Worm (Caenorhabditis elegans) whole organism, L3 larva: Measurements from ENCODE around the gene ugt-29.
A peak's percentile ranks its signal among the peaks of the same experiment; 100 is the strongest.

Experiments used
- R02D3.7 ChIP-seq: fragments of 150-350 bp; optimal IDR thresholded peaks from 2 replicates; lab custom pipeline; 2014; ENCODE audit warnings: missing biosample characterization, missing genetic modification characterization
- ceh-16 ChIP-seq: sonication (generic microtip); optimal IDR thresholded peaks from 2 replicates; lab custom pipeline; 2017; ENCODE audit warnings: missing biosample characterization, missing genetic modification characterization
- ceh-28 ChIP-seq: fragments of 150-350 bp; optimal IDR thresholded peaks from 2 replicates; lab custom pipeline; 2014; ENCODE audit warnings: missing biosample characterization, missing genetic modification reagents, missing genetic modification characterization
- ceh-82 ChIP-seq: fragments of 150-350 bp; optimal IDR thresholded peaks from 2 replicates; lab custom pipeline; 2014; ENCODE audit warnings: missing biosample characterization, missing genetic modification characterization
- daf-12 ChIP-seq: fragments of 150-350 bp; optimal IDR thresholded peaks from 2 replicates; lab custom pipeline; 2014; ENCODE audit warnings: missing biosample characterization, missing genetic modification reagents, missing genetic modification characterization
- egl-27 ChIP-seq: sonication (generic microtip); optimal IDR thresholded peaks from 4 replicates; lab custom pipeline; 2017; ENCODE audit warnings: missing biosample characterization, missing genetic modification reagents, missing genetic modification characterization
- elt-2 ChIP-seq: sonication (generic microtip); optimal IDR thresholded peaks from 2 replicates; lab custom pipeline; 2016; ENCODE audit warnings: missing genetic modification reagents, mild to moderate bottlenecking, missing genetic modification characterization, missing compliant biosample characterization
- elt-3 ChIP-seq, 3 experiments: fragments of 150-350 bp in 1 of 3; sonication (generic microtip) in 2 of 3; optimal IDR thresholded peaks; 2 replicates in 2 of 3; 4 replicates in 1 of 3; lab custom pipeline; 2014 to 2017; ENCODE audit warnings: missing biosample characterization in 3 of 3, missing genetic modification characterization in 3 of 3
- eor-1 ChIP-seq, 2 experiments: fragments of 150-350 bp; optimal IDR thresholded peaks; 2 replicates each; lab custom pipeline; 2014 to 2018; ENCODE audit warnings: missing biosample characterization in 2 of 2, missing genetic modification characterization in 2 of 2
- fkh-10 ChIP-seq: sonication (generic microtip); optimal IDR thresholded peaks from 2 replicates; lab custom pipeline; 2017; ENCODE audit warnings: missing biosample characterization, missing genetic modification reagents, missing genetic modification characterization
- fkh-2 ChIP-seq: fragments of 150-350 bp; optimal IDR thresholded peaks from 2 replicates; lab custom pipeline; 2014; ENCODE audit warnings: missing biosample characterization, missing genetic modification reagents, missing genetic modification characterization
- fos-1 ChIP-seq: fragments of 150-350 bp; optimal IDR thresholded peaks from 2 replicates; lab custom pipeline; 2014; ENCODE audit warnings: missing biosample characterization, missing genetic modification characterization
- hmg-11 ChIP-seq: sonication (generic microtip); optimal IDR thresholded peaks from 2 replicates; lab custom pipeline; 2016; ENCODE audit warnings: missing genetic modification characterization, missing compliant biosample characterization
- jun-1 ChIP-seq: fragments of 150-350 bp; optimal IDR thresholded peaks from 2 replicates; lab custom pipeline; 2014; ENCODE audit warnings: missing biosample characterization, missing genetic modification reagents, missing genetic modification characterization
- lin-15B ChIP-seq: fragments of 150-350 bp; optimal IDR thresholded peaks from 2 replicates; lab custom pipeline; 2014; ENCODE audit warnings: missing biosample characterization, missing genetic modification characterization
- lin-39 ChIP-seq: fragments of 150-350 bp; optimal IDR thresholded peaks from 2 replicates; lab custom pipeline; 2018; ENCODE audit warnings: missing biosample characterization, missing genetic modification reagents, missing genetic modification characterization
- lsy-12 ChIP-seq: sonication (generic microtip); optimal IDR thresholded peaks from 2 replicates; lab custom pipeline; 2016; ENCODE audit warnings: mild to moderate bottlenecking, missing genetic modification characterization, missing compliant biosample characterization
- mml-1 ChIP-seq: fragments of 150-350 bp; sonication (generic microtip); optimal IDR thresholded peaks from 3 replicates; lab custom pipeline; 2014; ENCODE audit warnings: missing biosample characterization, missing genetic modification characterization
- nfya-1 ChIP-seq: sonication (generic microtip); optimal IDR thresholded peaks from 2 replicates; lab custom pipeline; 2017; ENCODE audit warnings: missing genetic modification characterization, mild to moderate bottlenecking, missing compliant biosample characterization, antibody characterized with exemption, moderate library complexity; ENCODE audit not compliant: insufficient read depth
- nhr-11 ChIP-seq: fragments of 150-350 bp; optimal IDR thresholded peaks from 2 replicates; lab custom pipeline; 2014; ENCODE audit warnings: missing biosample characterization, missing genetic modification characterization
- nhr-12 ChIP-seq: fragments of 150-350 bp; optimal IDR thresholded peaks from 2 replicates; lab custom pipeline; 2014; ENCODE audit warnings: missing biosample characterization, missing genetic modification characterization
- nhr-23 ChIP-seq: fragments of 150-350 bp; optimal IDR thresholded peaks from 2 replicates; lab custom pipeline; 2014; ENCODE audit warnings: missing biosample characterization, missing genetic modification reagents, missing genetic modification characterization
- nhr-237 ChIP-seq: fragments of 150-350 bp; optimal IDR thresholded peaks from 2 replicates; lab custom pipeline; 2014; ENCODE audit warnings: missing biosample characterization, missing genetic modification characterization
- nhr-28 ChIP-seq: fragments of 150-350 bp; optimal IDR thresholded peaks from 2 replicates; lab custom pipeline; 2014; ENCODE audit warnings: missing biosample characterization, missing genetic modification characterization
- nhr-76 ChIP-seq: fragments of 150-350 bp; sonication (generic microtip); optimal IDR thresholded peaks from 5 replicates; lab custom pipeline; 2014; ENCODE audit warnings: missing biosample characterization, missing genetic modification characterization
- nhr-77 ChIP-seq: fragments of 150-350 bp; optimal IDR thresholded peaks from 2 replicates; lab custom pipeline; 2014; ENCODE audit warnings: missing biosample characterization, missing genetic modification characterization
- pha-4 ChIP-seq: fragments of 150-350 bp; optimal IDR thresholded peaks from 2 replicates; lab custom pipeline; 2014; ENCODE audit warnings: missing biosample characterization, missing genetic modification reagents, missing genetic modification characterization
- pqm-1 ChIP-seq: fragments of 150-350 bp; optimal IDR thresholded peaks from 2 replicates; lab custom pipeline; 2017; ENCODE audit warnings: missing biosample characterization, missing genetic modification characterization, inconsistent platforms
- snpc-4 ChIP-seq: fragments of 150-350 bp; optimal IDR thresholded peaks from 2 replicates; lab custom pipeline; 2014; ENCODE audit warnings: missing biosample characterization, missing genetic modification characterization
- tbx-2 ChIP-seq: sonication (generic microtip); optimal IDR thresholded peaks from 2 replicates; lab custom pipeline; 2016; ENCODE audit warnings: mild to moderate bottlenecking, missing genetic modification characterization, missing compliant biosample characterization
- unc-39 ChIP-seq: sonication (generic microtip); optimal IDR thresholded peaks from 4 replicates; lab custom pipeline; 2017; ENCODE audit warnings: missing biosample characterization, missing genetic modification characterization
- ztf-11 ChIP-seq: fragments of 150-350 bp; optimal IDR thresholded peaks from 2 replicates; lab custom pipeline; 2014; ENCODE audit warnings: missing biosample characterization, missing genetic modification characterization
- ztf-4 ChIP-seq: fragments of 150-350 bp; optimal IDR thresholded peaks from 2 replicates; lab custom pipeline; 2014; ENCODE audit warnings: missing biosample characterization, missing genetic modification characterization

Gene ugt-29

DNA sequence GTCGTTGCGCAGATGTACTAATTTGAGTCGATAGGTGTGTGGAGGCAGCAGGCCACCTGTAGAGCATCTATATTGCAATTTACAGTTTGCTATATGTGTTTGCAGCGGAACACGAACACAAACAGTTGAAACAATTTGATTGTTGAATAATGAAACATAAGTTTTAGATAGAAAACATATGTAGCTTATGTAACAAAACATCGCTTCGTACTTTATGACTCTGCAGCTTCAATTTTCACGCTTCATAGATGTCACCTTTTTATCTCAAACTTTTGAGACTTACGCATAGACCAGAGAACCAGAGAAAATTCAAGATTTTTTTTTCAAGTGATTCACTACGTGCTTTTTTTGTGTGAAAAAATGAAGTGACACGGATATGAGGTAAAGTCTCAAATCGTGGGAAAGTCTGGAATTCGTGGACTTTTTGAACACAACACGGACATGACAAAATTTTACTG is 24.5 kb upstream of the ugt-29 start, which contains the start of gene fbxb-72 (continued):
- TF ChIP-seq fkh-10 (GFP tag; lab: Kevin White, UChicago) (no peak), lin-15B (no peak), nhr-12 (tag; lab: Kevin White, UChicago) (no peak), pha-4 (tag; lab: Kevin White, UChicago) (peak; percentile 55), ztf-4 (tag; lab: Kevin White, UChicago) (peak; percentile 66), jun-1 (tag; lab: Kevin White, UChicago) (peak; percentile 59), elt-3 (tag; optimal IDR thresholded peaks at IDR 0.05; lab: Kevin White, UChicago) (peak in 1 of 3 experiments; percentile 4), eor-1 (tag; optimal IDR thresholded peaks at IDR 0.05; lab: Kevin White, UChicago) (no peak), snpc-4 (tag; lab: Kevin White, UChicago) (no peak)

DNA sequence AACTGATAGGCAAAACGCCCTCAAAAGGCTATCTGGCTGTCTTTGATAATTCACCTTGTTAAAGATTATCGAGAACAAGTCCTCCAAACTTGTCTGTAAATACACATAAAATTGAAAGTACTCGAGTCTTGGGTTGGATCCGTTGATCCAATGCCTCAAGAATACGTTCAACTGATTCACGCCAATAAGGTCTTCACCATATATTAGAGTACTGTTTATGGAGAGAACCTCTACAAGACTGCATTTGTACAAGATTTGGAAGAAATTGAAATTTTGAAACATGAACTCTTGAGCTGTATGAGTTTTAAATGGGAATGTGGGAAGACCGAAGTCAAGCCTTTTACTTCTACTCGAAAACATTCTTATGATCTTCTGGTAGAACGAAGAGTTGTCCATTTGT is 23.5 kb upstream of the ugt-29 start:
- TF ChIP-seq nhr-237 (tag; lab: Kevin White, UChicago) (no peak), lin-15B (no peak), nhr-76 (no peak), ceh-16 (tag; lab: Kevin White, UChicago) (no peak), nhr-28 (tag; lab: Kevin White, UChicago) (no peak), snpc-4 (tag; lab: Kevin White, UChicago) (no peak)

DNA sequence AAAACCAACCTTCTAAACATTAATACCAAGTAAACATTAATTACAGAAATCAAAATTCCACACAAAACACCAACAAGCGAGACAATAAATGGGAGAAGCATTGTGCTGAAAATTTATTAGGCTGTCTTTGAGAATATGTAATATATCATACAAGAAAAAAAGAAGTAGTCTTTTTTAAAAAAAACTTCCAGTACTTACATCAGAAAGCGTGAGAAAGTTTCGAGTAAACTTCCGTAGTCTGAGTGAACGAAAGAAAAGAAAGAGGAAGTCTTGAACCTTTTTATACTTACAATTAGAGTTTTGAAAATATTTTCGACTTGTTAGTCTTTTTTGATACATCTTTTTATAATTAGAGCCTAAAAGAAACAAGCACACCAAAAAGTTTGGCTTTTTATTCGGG is 20.3 kb upstream of the ugt-29 start, which contains the start of gene srbc-40:
Gene srbc-40, minus strand, starts transcription at position 101 of the 400 bp plus-strand sequence.
- TF ChIP-seq lsy-12 (no peak), pqm-1 (tag; lab: Kevin White, UChicago) (no peak), elt-2 (tag; lab: Kevin White, UChicago) (no peak), hmg-11 (tag; lab: Kevin White, UChicago) (no peak), elt-3 (tag; optimal IDR thresholded peaks at IDR 0.05; lab: Kevin White, UChicago) (no peak), mml-1 (no peak), snpc-4 (tag; lab: Kevin White, UChicago) (no peak), fos-1 (no peak), fkh-10 (GFP tag; lab: Kevin White, UChicago) (no peak), unc-39 (tag; lab: Kevin White, UChicago) (no peak), ceh-28 (no peak), nhr-11 (no peak), nhr-77 (no peak)

DNA sequence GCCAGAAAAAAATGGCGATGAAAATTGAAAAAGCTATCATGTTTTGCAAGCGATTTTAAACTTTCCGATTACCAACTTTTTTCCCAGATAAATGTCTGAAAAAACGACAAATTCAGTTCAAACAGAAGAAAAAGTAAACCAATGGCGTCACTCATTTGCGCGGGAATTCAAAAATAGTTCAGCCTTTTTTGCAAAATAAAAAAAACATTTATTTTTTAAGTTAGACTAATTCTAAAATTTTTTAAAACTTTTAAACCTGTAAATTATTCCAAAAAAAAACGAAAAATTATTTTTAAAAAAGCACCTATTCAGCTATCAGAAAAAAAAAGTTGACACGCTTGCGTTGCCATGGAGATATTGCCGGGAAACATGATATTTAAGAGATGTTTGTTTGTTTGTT is 13.5 kb upstream of the ugt-29 start, which contains the start of gene cyp-33C11:
Gene cyp-33C11, minus strand, starts transcription at position 101 of the 400 bp plus-strand sequence.
- TF ChIP-seq nhr-77 (no peak), R02D3.7 (tag; lab: Kevin White, UChicago) (no peak), snpc-4 (tag; lab: Kevin White, UChicago) (no peak), lin-15B (no peak), nhr-76 (no peak), daf-12 (tag; lab: Kevin White, UChicago) (no peak), fkh-2 (no peak), jun-1 (tag; lab: Kevin White, UChicago) (no peak), fkh-10 (GFP tag; lab: Kevin White, UChicago) (no peak), tbx-2 (tag; lab: Kevin White, UChicago) (no peak), lsy-12 (no peak), lin-39 (tag; lab: Kevin White, UChicago) (no peak), eor-1 (tag; optimal IDR thresholded peaks at IDR 0.05; lab: Kevin White, UChicago) (no peak), ceh-28 (no peak), pha-4 (tag; lab: Kevin White, UChicago) (no peak), fos-1 (no peak), elt-2 (tag; lab: Kevin White, UChicago) (no peak)

DNA sequence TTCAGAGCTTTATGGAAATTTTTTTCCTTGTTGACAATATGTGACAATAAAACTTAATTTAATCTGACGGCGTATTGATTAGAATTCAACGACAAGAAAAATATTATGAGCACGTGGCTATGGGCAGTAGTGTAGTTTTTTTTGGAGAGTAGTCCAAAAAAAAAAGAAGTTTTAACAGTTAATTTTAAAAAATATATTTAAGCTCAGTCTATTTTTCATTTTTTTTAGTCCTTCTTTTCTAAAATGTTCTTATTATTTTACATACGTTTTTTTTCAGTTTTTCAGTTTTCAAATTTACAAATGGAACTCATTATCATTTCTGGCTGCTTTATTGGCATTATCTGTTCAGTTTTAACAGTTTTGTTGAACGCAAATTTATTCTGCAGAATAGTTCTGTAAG is 9.4 kb upstream of the ugt-29 start, which contains the start of gene srbc-39:
Gene srbc-39, plus strand, starts transcription at position 301 of the 400 bp plus-strand sequence.
- TF ChIP-seq fkh-10 (GFP tag; lab: Kevin White, UChicago) = no peak
- TF ChIP-seq nhr-23 = no peak
- no peak for TF ChIP-seq nhr-11

DNA sequence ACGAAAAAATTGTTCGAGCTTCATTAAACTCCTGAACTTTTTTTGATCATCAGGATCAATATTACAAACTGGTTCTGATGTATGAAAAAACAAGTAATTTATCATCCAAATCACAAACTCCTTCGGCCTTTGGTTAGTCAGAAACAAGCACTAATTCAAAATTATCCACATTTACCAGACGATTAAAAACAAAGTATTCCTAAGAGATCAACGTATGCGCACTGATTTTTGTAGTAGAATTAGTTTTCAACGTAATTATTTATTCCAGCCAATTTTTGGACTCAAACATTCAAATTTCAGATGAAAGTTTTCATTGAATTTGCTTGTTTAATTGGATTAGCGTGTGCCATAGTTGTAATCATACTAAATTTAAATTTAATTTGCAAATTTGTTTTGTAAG is 7.5 kb upstream of the ugt-29 start, which contains the start of gene srbc-38:
Gene srbc-38, plus strand, starts transcription at position 301 of the 400 bp plus-strand sequence.
- TF ChIP-seq tbx-2 (tag; lab: Kevin White, UChicago) (no peak), egl-27 (tag; lab: Kevin White, UChicago) (no peak), ztf-11 (tag; lab: Kevin White, UChicago) (no peak), ceh-82 (tag; lab: Kevin White, UChicago) (no peak), lin-15B (no peak), fkh-2 (no peak), daf-12 (tag; lab: Kevin White, UChicago) (no peak), fos-1 (no peak), R02D3.7 (tag; lab: Kevin White, UChicago) (no peak), nhr-23 (no peak), jun-1 (tag; lab: Kevin White, UChicago) (no peak), nfya-1 (no peak), ztf-4 (tag; lab: Kevin White, UChicago) (no peak)
